Worm (Caenorhabditis elegans) whole organism, L1 larva: ENCODE results near the gene lmd-3.

Source experiments
- F16B12.6 ChIP-seq: fragments of 150-350 bp; optimal IDR thresholded peaks from 2 replicates; lab custom pipeline; 2014; ENCODE audit warnings: missing biosample characterization, missing genetic modification characterization
- aly-2 ChIP-seq: fragments of 150-350 bp; optimal IDR thresholded peaks from 2 replicates; lab custom pipeline; 2014; ENCODE audit warnings: missing biosample characterization, missing genetic modification characterization
- blmp-1 ChIP-seq: fragments of 150-350 bp; optimal IDR thresholded peaks from 2 replicates; lab custom pipeline; 2014; ENCODE audit warnings: missing biosample characterization, missing genetic modification characterization
- ceh-8 ChIP-seq: fragments of 200-800 bp; sonication (Bioruptor generic); optimal IDR thresholded peaks from 2 replicates; lab custom pipeline; 2018; ENCODE audit warnings: mild to moderate bottlenecking, missing genetic modification characterization, moderate library complexity, missing compliant biosample characterization
- ceh-82 ChIP-seq, 3 experiments: fragments of 150-350 bp in 1 of 3; sonication (generic microtip) in 2 of 3; optimal IDR thresholded peaks; 2 replicates each; lab custom pipeline; 2014 to 2017; ENCODE audit warnings: missing biosample characterization in 3 of 3, missing genetic modification characterization in 3 of 3
- ces-1 ChIP-seq: fragments of 150-350 bp; optimal IDR thresholded peaks from 2 replicates; lab custom pipeline; 2014; ENCODE audit warnings: missing biosample characterization, missing genetic modification reagents, missing genetic modification characterization
- efl-1 ChIP-seq, 4 experiments: fragments of 150-350 bp; optimal IDR thresholded peaks in 3 of 4; peaks in 1 of 4; 1 replicate in 1 of 4; 2 replicates in 3 of 4; lab custom pipeline; 2014; ENCODE audit warnings: missing biosample characterization in 2 of 4, missing genetic modification characterization in 2 of 4, missing genetic modification reagents in 2 of 4
- elt-3 ChIP-seq, 6 experiments: fragments of 150-350 bp in 1 of 6; sonication (generic microtip); optimal IDR thresholded peaks; 2 replicates each; lab custom pipeline; 2017 to 2018; ENCODE audit warnings: missing biosample characterization in 6 of 6, missing genetic modification characterization in 6 of 6, inconsistent platforms in 1 of 6
- fkh-10 ChIP-seq: sonication (generic microtip); optimal IDR thresholded peaks from 2 replicates; lab custom pipeline; 2017; ENCODE audit warnings: missing biosample characterization, missing genetic modification reagents, missing genetic modification characterization
- fkh-4 ChIP-seq: sonication (generic microtip); optimal IDR thresholded peaks from 2 replicates; lab custom pipeline; 2016; ENCODE audit warnings: missing compliant biosample characterization, missing genetic modification characterization, borderline replicate concordance
- fkh-8 ChIP-seq: sonication (generic microtip); optimal IDR thresholded peaks from 2 replicates; lab custom pipeline; 2016; ENCODE audit warnings: mild to moderate bottlenecking, missing genetic modification characterization, missing compliant biosample characterization
- hlh-4 ChIP-seq: sonication (generic microtip); optimal IDR thresholded peaks from 2 replicates; lab custom pipeline; 2016; ENCODE audit warnings: mild to moderate bottlenecking, missing genetic modification characterization, missing compliant biosample characterization
- irx-1 ChIP-seq: sonication (generic microtip); optimal IDR thresholded peaks from 2 replicates; lab custom pipeline; 2016; ENCODE audit warnings: missing genetic modification characterization, missing compliant biosample characterization
- lin-14 ChIP-seq: fragments of 200-800 bp; sonication (Bioruptor generic); optimal IDR thresholded peaks from 2 replicates; lab custom pipeline; 2018; ENCODE audit warnings: mild to moderate bottlenecking, missing genetic modification characterization, moderate library complexity, missing compliant biosample characterization
- lin-15B ChIP-seq: fragments of 150-350 bp; sonication (generic microtip); optimal IDR thresholded peaks from 3 replicates; lab custom pipeline; 2014; ENCODE audit warnings: missing biosample characterization, missing genetic modification characterization
- lin-39 ChIP-seq: fragments of 150-350 bp; optimal IDR thresholded peaks from 2 replicates; lab custom pipeline; 2014; ENCODE audit warnings: missing biosample characterization, missing genetic modification reagents, missing genetic modification characterization
- lir-3 ChIP-seq: sonication (generic microtip); optimal IDR thresholded peaks from 2 replicates; lab custom pipeline; 2016; ENCODE audit warnings: mild to moderate bottlenecking, missing genetic modification characterization, moderate library complexity, missing compliant biosample characterization; ENCODE audit not compliant: poor library complexity
- mab-9 ChIP-seq: fragments of 200-800 bp; sonication (Bioruptor generic); IDR thresholded peaks from 2 replicates; pipeline ENCODE4 v1.3.6; 2022; ENCODE audit warnings: missing genetic modification reagents, missing genetic modification characterization, missing compliant biosample characterization
- mef-2 ChIP-seq: fragments of 150-350 bp; optimal IDR thresholded peaks from 2 replicates; lab custom pipeline; 2014; ENCODE audit warnings: missing biosample characterization, missing genetic modification characterization
- nhr-47 ChIP-seq: sonication (generic microtip); optimal IDR thresholded peaks from 2 replicates; lab custom pipeline; 2016; ENCODE audit warnings: mild to moderate bottlenecking, missing genetic modification characterization, moderate library complexity, missing compliant biosample characterization
- nhr-76 ChIP-seq: sonication (generic microtip); optimal IDR thresholded peaks from 2 replicates; lab custom pipeline; 2017; ENCODE audit warnings: missing biosample characterization, missing genetic modification characterization
- nhr-77 ChIP-seq: fragments of 150-350 bp; optimal IDR thresholded peaks from 2 replicates; lab custom pipeline; 2014; ENCODE audit warnings: missing biosample characterization, missing genetic modification characterization
- nhr-84 ChIP-seq: sonication (generic microtip); optimal IDR thresholded peaks from 2 replicates; lab custom pipeline; 2017; ENCODE audit warnings: missing biosample characterization, missing genetic modification characterization
- nhr-90 ChIP-seq: sonication (generic microtip); optimal IDR thresholded peaks from 2 replicates; lab custom pipeline; 2016; ENCODE audit warnings: mild to moderate bottlenecking, missing genetic modification characterization, missing compliant biosample characterization; ENCODE audit not compliant: poor library complexity
- pag-3 ChIP-seq: sonication (generic microtip); optimal IDR thresholded peaks from 2 replicates; lab custom pipeline; 2017; ENCODE audit warnings: missing genetic modification characterization, mild to moderate bottlenecking, missing compliant biosample characterization, antibody characterized with exemption, borderline replicate concordance; ENCODE audit not compliant: insufficient read depth
- pax-3 ChIP-seq: fragments of 200-800 bp; sonication (Bioruptor generic); optimal IDR thresholded peaks from 2 replicates; lab custom pipeline; 2018; ENCODE audit warnings: mild to moderate bottlenecking, missing genetic modification characterization, moderate library complexity, missing compliant biosample characterization
- pqm-1 ChIP-seq: sonication (generic microtip); optimal IDR thresholded peaks from 3 replicates; lab custom pipeline; 2017; ENCODE audit warnings: missing biosample characterization, missing genetic modification characterization
- rnt-1 ChIP-seq: sonication (generic microtip); optimal IDR thresholded peaks from 2 replicates; lab custom pipeline; 2016; ENCODE audit warnings: mild to moderate bottlenecking, missing genetic modification characterization, moderate library complexity, missing compliant biosample characterization
- snpc-4 ChIP-seq: fragments of 150-350 bp; optimal IDR thresholded peaks from 2 replicates; lab custom pipeline; 2014; ENCODE audit warnings: missing biosample characterization, missing genetic modification characterization
- snu-23 ChIP-seq: sonication (generic microtip); optimal IDR thresholded peaks from 2 replicates; lab custom pipeline; 2016; ENCODE audit warnings: missing genetic modification characterization, missing compliant biosample characterization
- sox-4 ChIP-seq: sonication (generic microtip); optimal IDR thresholded peaks from 2 replicates; lab custom pipeline; 2016; ENCODE audit warnings: missing genetic modification characterization, missing compliant biosample characterization
- tlp-1 ChIP-seq: fragments of 150-350 bp; optimal IDR thresholded peaks from 2 replicates; lab custom pipeline; 2014; ENCODE audit warnings: missing biosample characterization, missing genetic modification characterization
- unc-130 ChIP-seq: fragments of 150-350 bp; optimal IDR thresholded peaks from 2 replicates; lab custom pipeline; 2017; ENCODE audit warnings: missing biosample characterization, missing genetic modification characterization, inconsistent platforms
- unc-30 ChIP-seq: sonication (generic microtip); optimal IDR thresholded peaks from 2 replicates; lab custom pipeline; 2017; ENCODE audit warnings: missing biosample characterization, missing genetic modification characterization
- unc-62 ChIP-seq: fragments of 150-350 bp; optimal IDR thresholded peaks from 2 replicates; lab custom pipeline; 2014; ENCODE audit warnings: missing biosample characterization, missing genetic modification reagents, missing genetic modification characterization
- unc-98 ChIP-seq: fragments of 200-800 bp; sonication (Bioruptor generic); IDR thresholded peaks from 2 replicates; pipeline ENCODE4 v1.3.6; 2022; ENCODE audit warnings: missing genetic modification characterization, missing compliant biosample characterization
- ztf-11 ChIP-seq, 2 experiments: sonication (generic microtip); optimal IDR thresholded peaks; 2 replicates each; lab custom pipeline; 2016 to 2017; ENCODE audit warnings: missing genetic modification characterization in 2 of 2, missing biosample characterization in 1 of 2, missing compliant biosample characterization in 1 of 2
- ztf-4 ChIP-seq: fragments of 150-350 bp; optimal IDR thresholded peaks from 2 replicates; lab custom pipeline; 2014; ENCODE audit warnings: missing biosample characterization, missing genetic modification characterization

lmd-3 gene

ce11 chrV:8414036-8414728 lies 30.4 kb downstream of the lmd-3 start, which contains the start of gene pos-1:
TSS of gene pos-1 (plus strand) at chrV:8414086.
- no peak for TF ChIP-seq irx-1 (tag; lab: Kevin White, UChicago)
- no peak for TF ChIP-seq unc-30 (tag; lab: Kevin White, UChicago)
- TF ChIP-seq mab-9 (GFP tag; lab: Robert Waterston, UW): no peak
- TF ChIP-seq efl-1 (optimal IDR thresholded peaks at IDR 0.05; lab: Kevin White, UChicago): no peak
- peak in 1 of 2 experiments; percentile 90 for TF ChIP-seq efl-1 (GFP tag; optimal IDR thresholded peaks at IDR 0.05 in 1 of 2; lab: Kevin White, UChicago)
- TF ChIP-seq snpc-4 (tag; lab: Kevin White, UChicago): no peak
- no peak for TF ChIP-seq unc-98 (GFP tag; lab: Robert Waterston, UW)

ce11 chrV:8413432-8414021 lies 31.1 kb downstream of the lmd-3 start, which contains the start of gene vha-18:
TSS of gene vha-18 (minus strand) at chrV:8413482.
- TF ChIP-seq efl-1 (optimal IDR thresholded peaks at IDR 0.05; lab: Kevin White, UChicago) (peak in 1 of 2 experiments; percentile 4), efl-1 (GFP tag; optimal IDR thresholded peaks at IDR 0.05 in 1 of 2; lab: Kevin White, UChicago) (no peak), hlh-4 (tag; lab: Kevin White, UChicago) (no peak), ces-1 (GFP tag; lab: Kevin White, UChicago) (no peak), ceh-82 (tag; optimal IDR thresholded peaks at IDR 0.05; lab: Kevin White, UChicago) (no peak), sox-4 (tag; lab: Kevin White, UChicago) (no peak)

- no peak for TF ChIP-seq pax-3
- no peak for TF ChIP-seq nhr-77
- TF ChIP-seq fkh-8 (tag; lab: Kevin White, UChicago): no peak
- no peak for TF ChIP-seq unc-130 (tag; lab: Kevin White, UChicago)
- TF ChIP-seq unc-98 (GFP tag; lab: Robert Waterston, UW): no peak
- no peak for TF ChIP-seq rnt-1 (tag; lab: Kevin White, UChicago)
- no peak for TF ChIP-seq pag-3 (tag; lab: Kevin White, UChicago)
- TF ChIP-seq lir-3 (tag; lab: Kevin White, UChicago): no peak
- no peak for TF ChIP-seq snu-23 (GFP tag; lab: Kevin White, UChicago)
- no peak for TF ChIP-seq hlh-4 (tag; lab: Kevin White, UChicago)
- no peak for TF ChIP-seq ztf-11 (tag; optimal IDR thresholded peaks at IDR 0.05; lab: Kevin White, UChicago)
- no peak for TF ChIP-seq nhr-90 (tag; lab: Kevin White, UChicago)
- no peak for TF ChIP-seq lin-15B (tag; lab: Kevin White, UChicago)
- TF ChIP-seq nhr-47: no peak
- TF ChIP-seq blmp-1: no peak
Measured at ce11 chrV:8410406-8410805, 34.2 kb downstream of the lmd-3 start, which contains the start of gene F52E1.2. TSS of gene F52E1.2 (plus strand) at chrV:8410595.

- TF ChIP-seq F16B12.6 (tag; lab: Kevin White, UChicago) (no peak), nhr-90 (tag; lab: Kevin White, UChicago) (no peak), nhr-76 (tag; lab: Kevin White, UChicago) (no peak), nhr-47 (no peak), fkh-10 (no peak), ceh-8 (no peak), pqm-1 (tag; lab: Kevin White, UChicago) (no peak), blmp-1 (peak; percentile 100), tlp-1 (tag; lab: Kevin White, UChicago) (no peak), ztf-4 (peak; percentile 27), elt-3 (tag; optimal IDR thresholded peaks at IDR 0.05; lab: Kevin White, UChicago) (peak in 1 of 6 experiments; percentile 33), unc-62 (GFP tag; lab: Kevin White, UChicago) (no peak), fkh-4 (tag; lab: Kevin White, UChicago) (no peak), nhr-84 (tag; lab: Kevin White, UChicago) (no peak), unc-98 (GFP tag; lab: Robert Waterston, UW) (no peak), mef-2 (tag; lab: Kevin White, UChicago) (no peak), aly-2 (tag; lab: Kevin White, UChicago) (no peak), lin-39 (tag; lab: Kevin White, UChicago) (no peak), lin-14 (GFP tag; lab: Kevin White, UChicago) (peak; percentile 5), fkh-8 (tag; lab: Kevin White, UChicago) (no peak)
Measured at ce11 chrV:8409594-8409993, 35.0 kb downstream of the lmd-3 start.
